Worm (Caenorhabditis elegans) whole organism, young adult: ENCODE data around the gene D1086.12.

Experiments used
- B0261.1 ChIP-seq: sonication (generic microtip); optimal IDR thresholded peaks from 2 replicates; lab custom pipeline; 2016; ENCODE audit warnings: mild to moderate bottlenecking, missing genetic modification characterization, moderate library complexity, missing compliant biosample characterization
- B0336.3 ChIP-seq: fragments of 200-800 bp; sonication (Bioruptor generic); IDR thresholded peaks from 2 replicates; pipeline ENCODE4 v1.3.6; 2022; ENCODE audit warnings: missing genetic modification characterization, missing compliant biosample characterization
- C06A6.2 ChIP-seq: fragments of 200-800 bp; sonication (Bioruptor generic); conservative IDR thresholded peaks from 2 replicates; pipeline ENCODE4 v1.3.6; 2022; ENCODE audit warnings: missing genetic modification characterization, missing compliant biosample characterization
- F22D6.2 ChIP-seq: sonication (generic microtip); optimal IDR thresholded peaks from 2 replicates; lab custom pipeline; 2016; ENCODE audit warnings: mild to moderate bottlenecking, missing genetic modification characterization, missing compliant biosample characterization
- F23B12.7 ChIP-seq: sonication (generic microtip); optimal IDR thresholded peaks from 2 replicates; lab custom pipeline; 2017; ENCODE audit warnings: missing genetic modification characterization, mild to moderate bottlenecking, missing compliant biosample characterization, antibody characterized with exemption, moderate library complexity; ENCODE audit not compliant: insufficient read depth
- F33H1.4 ChIP-seq: fragments of 200-800 bp; sonication (Bioruptor generic); IDR thresholded peaks from 2 replicates; pipeline ENCODE4 v1.3.6; 2022; ENCODE audit warnings: missing genetic modification reagents, missing genetic modification characterization, missing compliant biosample characterization
- F52B5.7 ChIP-seq: sonication (generic microtip); optimal IDR thresholded peaks from 2 replicates; lab custom pipeline; 2016; ENCODE audit warnings: mild to moderate bottlenecking, missing genetic modification characterization, missing compliant biosample characterization
- F55B11.4 ChIP-seq: sonication (generic microtip); optimal IDR thresholded peaks from 2 replicates; lab custom pipeline; 2016; ENCODE audit warnings: missing compliant biosample characterization, missing genetic modification characterization, borderline replicate concordance; ENCODE audit not compliant: insufficient read depth
- K11D2.4 ChIP-seq: fragments of 200-800 bp; sonication (Bioruptor generic); IDR thresholded peaks from 2 replicates; pipeline ENCODE4 v1.3.6; 2022; ENCODE audit warnings: missing genetic modification reagents, missing genetic modification characterization, missing compliant biosample characterization
- T07F8.4 ChIP-seq: sonication (generic microtip); optimal IDR thresholded peaks from 2 replicates; lab custom pipeline; 2016; ENCODE audit warnings: mild to moderate bottlenecking, missing genetic modification characterization, moderate library complexity, missing compliant biosample characterization
- Y95B8A.8 ChIP-seq: fragments of 200-800 bp; sonication (Bioruptor generic); IDR thresholded peaks from 2 replicates; pipeline ENCODE4 v1.3.6; 2022; ENCODE audit warnings: missing genetic modification reagents, missing genetic modification characterization, missing compliant biosample characterization
- akir-1 ChIP-seq: fragments of 200-800 bp; sonication (Bioruptor generic); optimal IDR thresholded peaks from 2 replicates; lab custom pipeline; 2018; ENCODE audit warnings: mild to moderate bottlenecking, missing genetic modification characterization, moderate library complexity, missing compliant biosample characterization
- aptf-2 ChIP-seq: fragments of 200-800 bp; sonication (Bioruptor generic); conservative IDR thresholded peaks from 2 replicates; pipeline ENCODE4 v1.3.6; 2022; ENCODE audit warnings: missing genetic modification reagents, missing genetic modification characterization, missing compliant biosample characterization
- attf-3 ChIP-seq: fragments of 200-800 bp; sonication (Bioruptor generic); conservative IDR thresholded peaks from 2 replicates; pipeline ENCODE4 v1.3.6; 2022; ENCODE audit warnings: missing genetic modification reagents, missing genetic modification characterization, missing compliant biosample characterization
- attf-6 ChIP-seq: fragments of 200-800 bp; sonication (Bioruptor generic); IDR thresholded peaks from 2 replicates; pipeline ENCODE4 v1.3.6; 2022; ENCODE audit warnings: missing genetic modification reagents, missing genetic modification characterization, missing compliant biosample characterization
- cebp-1 ChIP-seq, 2 experiments: fragments of 200-800 bp in 1 of 2; sonication (Bioruptor generic) in 1 of 2; sonication (generic microtip) in 1 of 2; IDR thresholded peaks in 1 of 2; optimal IDR thresholded peaks in 1 of 2; 2 replicates each; pipeline versions ENCODE4 v1.3.6 to Lab custom; 2017 to 2022; ENCODE audit warnings: missing compliant biosample characterization in 2 of 2, missing genetic modification characterization in 2 of 2, mild to moderate bottlenecking in 1 of 2, missing genetic modification reagents in 1 of 2, moderate library complexity in 1 of 2
- cebp-2 ChIP-seq: fragments of 200-800 bp; sonication (Bioruptor generic); IDR thresholded peaks from 2 replicates; pipeline ENCODE4 v1.3.6; 2022; ENCODE audit warnings: missing genetic modification characterization, missing compliant biosample characterization
- ceh-100 ChIP-seq: fragments of 200-800 bp; sonication (Bioruptor generic); IDR thresholded peaks from 2 replicates; pipeline ENCODE4 v1.3.6; 2022; ENCODE audit warnings: missing genetic modification reagents, missing genetic modification characterization, missing compliant biosample characterization
- ceh-58 ChIP-seq: fragments of 200-800 bp; sonication (Bioruptor generic); IDR thresholded peaks from 2 replicates; pipeline ENCODE4 v1.3.6; 2022; ENCODE audit warnings: missing genetic modification characterization, missing compliant biosample characterization
- ceh-91 ChIP-seq: fragments of 200-800 bp; sonication (Bioruptor generic); IDR thresholded peaks from 2 replicates; pipeline ENCODE4 v1.3.6; 2022; ENCODE audit warnings: missing genetic modification reagents, missing genetic modification characterization, missing compliant biosample characterization
- dox-1 ChIP-seq: fragments of 200-800 bp; sonication (Bioruptor generic); IDR thresholded peaks from 2 replicates; pipeline ENCODE4 v1.3.6; 2022; ENCODE audit warnings: missing genetic modification reagents, missing genetic modification characterization, missing compliant biosample characterization
- dpff-1 ChIP-seq: sonication (generic microtip); optimal IDR thresholded peaks from 2 replicates; lab custom pipeline; 2017; ENCODE audit warnings: mild to moderate bottlenecking, missing genetic modification characterization, missing compliant biosample characterization
- dpl-1 ChIP-seq: fragments of 150-350 bp; optimal IDR thresholded peaks from 2 replicates; lab custom pipeline; 2014; ENCODE audit warnings: missing biosample characterization, missing genetic modification reagents, missing genetic modification characterization
- egrh-3 ChIP-seq: fragments of 200-800 bp; sonication (Bioruptor generic); IDR thresholded peaks from 2 replicates; pipeline ENCODE4 v1.3.6; 2022; ENCODE audit warnings: missing genetic modification reagents, missing genetic modification characterization, missing compliant biosample characterization
- ekl-4 ChIP-seq: fragments of 200-800 bp; sonication (Bioruptor generic); IDR thresholded peaks from 2 replicates; pipeline ENCODE4 v1.3.6; 2022; ENCODE audit warnings: missing genetic modification reagents, missing genetic modification characterization, missing compliant biosample characterization
- gei-17 ChIP-seq: fragments of 200-800 bp; sonication (Bioruptor generic); optimal IDR thresholded peaks from 2 replicates; lab custom pipeline; 2018; ENCODE audit warnings: mild to moderate bottlenecking, missing genetic modification characterization, missing compliant biosample characterization
- him-1 ChIP-seq: sonication (generic microtip); optimal IDR thresholded peaks from 2 replicates; lab custom pipeline; 2016; ENCODE audit warnings: missing genotype, missing genetic modification reagents, missing genetic modification characterization, missing compliant biosample characterization
- hlh-12 ChIP-seq: sonication (generic microtip); optimal IDR thresholded peaks from 2 replicates; lab custom pipeline; 2016; ENCODE audit warnings: missing genetic modification characterization, missing compliant biosample characterization
- let-607 ChIP-seq, 2 experiments: fragments of 200-800 bp in 1 of 2; sonication (Bioruptor generic) in 1 of 2; sonication (generic microtip) in 1 of 2; optimal IDR thresholded peaks; 2 replicates each; lab custom pipeline; 2016 to 2018; ENCODE audit warnings: mild to moderate bottlenecking in 2 of 2, missing compliant biosample characterization in 2 of 2, missing genetic modification characterization in 2 of 2, moderate library complexity in 2 of 2, missing genotype in 1 of 2
- lin-26 ChIP-seq: fragments of 200-800 bp; sonication (Bioruptor generic); IDR thresholded peaks from 2 replicates; pipeline ENCODE4 v1.3.6; 2022; ENCODE audit warnings: missing genetic modification reagents, missing genetic modification characterization, missing compliant biosample characterization
- mcd-1 ChIP-seq: fragments of 200-800 bp; sonication (Bioruptor generic); IDR thresholded peaks from 2 replicates; pipeline ENCODE4 v1.3.6; 2022; ENCODE audit warnings: missing genetic modification reagents, missing genetic modification characterization, missing compliant biosample characterization
- mel-28 ChIP-seq: sonication (generic microtip); optimal IDR thresholded peaks from 2 replicates; lab custom pipeline; 2016; ENCODE audit warnings: borderline replicate concordance, mild to moderate bottlenecking, missing genetic modification characterization, missing compliant biosample characterization
- repo-1 ChIP-seq: sonication (generic microtip); optimal IDR thresholded peaks from 2 replicates; lab custom pipeline; 2017; ENCODE audit warnings: mild to moderate bottlenecking, missing genetic modification characterization, missing compliant biosample characterization
- rpc-1 ChIP-seq, 2 experiments: fragments of 150-350 bp in 1 of 2; sonication (generic microtip) in 1 of 2; optimal IDR thresholded peaks; 2 replicates each; lab custom pipeline; 2014 to 2018; ENCODE audit warnings: missing biosample characterization in 1 of 2, missing genetic modification characterization in 1 of 2, missing genetic modification reagents in 1 of 2, missing genotype in 1 of 2
- sdz-38 ChIP-seq: sonication (generic microtip); optimal IDR thresholded peaks from 2 replicates; lab custom pipeline; 2016; ENCODE audit warnings: missing genotype, missing genetic modification characterization, missing compliant biosample characterization
- unc-62 ChIP-seq: fragments of 150-350 bp; optimal IDR thresholded peaks from 2 replicates; lab custom pipeline; 2014; ENCODE audit warnings: missing biosample characterization, missing genetic modification reagents, missing genetic modification characterization
- xnd-1 ChIP-seq: sonication (generic microtip); optimal IDR thresholded peaks from 2 replicates; lab custom pipeline; 2016; ENCODE audit warnings: missing genotype, missing genetic modification reagents, missing genetic modification characterization, missing compliant biosample characterization
- zfh-2 ChIP-seq: fragments of 200-800 bp; sonication (Bioruptor generic); conservative IDR thresholded peaks from 2 replicates; pipeline ENCODE4 v1.3.6; 2022; ENCODE audit warnings: missing genetic modification reagents, missing genetic modification characterization, missing compliant biosample characterization
- ztf-3 ChIP-seq: fragments of 200-800 bp; sonication (Bioruptor generic); optimal IDR thresholded peaks from 2 replicates; lab custom pipeline; 2018; ENCODE audit warnings: mild to moderate bottlenecking, missing genetic modification characterization, missing compliant biosample characterization

Gene D1086.12

DNA sequence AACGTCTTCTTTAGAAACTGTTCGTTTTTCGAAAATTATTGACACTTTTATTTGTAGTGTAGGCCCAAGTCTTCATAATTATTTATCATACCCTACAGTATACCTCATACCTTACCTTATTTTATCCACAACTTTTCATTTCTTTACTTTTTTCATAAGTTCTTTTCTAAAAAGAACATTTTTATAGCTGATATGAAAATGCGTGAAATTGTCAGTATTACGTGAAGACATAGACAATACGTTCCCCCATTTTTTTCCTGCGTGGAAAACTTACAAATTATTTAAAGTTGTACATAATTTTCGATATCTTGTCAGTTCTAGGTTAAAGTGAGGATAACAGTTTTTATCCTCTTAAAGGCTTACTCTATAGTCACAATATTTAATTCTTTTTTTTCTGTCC is 31.1 kb upstream of the D1086.12 start:
- TF ChIP-seq let-607 (tag; optimal IDR thresholded peaks at IDR 0.05; lab: Kevin White, UChicago) (no peak), dox-1 (GFP tag; lab: Robert Waterston, UW) (no peak), K11D2.4 (GFP tag; lab: Robert Waterston, UW) (no peak), cebp-2 (GFP tag; lab: Robert Waterston, UW) (no peak), gei-17 (GFP tag; lab: Kevin White, UChicago) (no peak), akir-1 (GFP tag; lab: Kevin White, UChicago) (no peak), F55B11.4 (tag; lab: Kevin White, UChicago) (no peak), cebp-1 (GFP tag; IDR thresholded peaks at IDR 0.05; lab: Robert Waterston, UW) (no peak), cebp-1 (tag; optimal IDR thresholded peaks at IDR 0.05; lab: Kevin White, UChicago) (no peak), ceh-91 (no peak), B0261.1 (tag; lab: Kevin White, UChicago) (no peak), him-1 (tag; lab: Kevin White, UChicago) (no peak), attf-6 (no peak)

DNA sequence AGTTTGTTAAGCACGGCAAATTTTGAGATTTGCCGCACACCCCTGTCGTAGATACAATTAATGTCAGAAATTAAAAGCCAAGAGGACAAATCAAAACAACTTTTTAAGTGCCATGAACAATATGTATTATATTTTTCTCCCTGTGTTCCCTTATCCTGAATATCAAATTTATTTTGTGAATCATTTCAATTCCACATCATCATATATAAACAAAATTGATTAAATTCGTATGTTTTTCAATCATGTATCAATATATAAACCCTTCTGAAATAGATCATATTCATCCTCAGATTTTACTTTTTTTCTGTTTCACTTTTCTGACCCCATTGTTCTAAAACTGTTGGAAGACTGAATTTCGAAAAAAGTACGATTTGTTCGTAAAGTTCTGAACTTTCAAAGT is 26.8 kb upstream of the D1086.12 start, which contains the start of gene D1086.11:
Gene D1086.11 (plus strand): TSS at position 301 of the 400 bp plus-strand sequence.
- TF ChIP-seq attf-3 (GFP tag; lab: Robert Waterston, UW) = no peak
- no peak for TF ChIP-seq mel-28 (tag; lab: Kevin White, UChicago)
- TF ChIP-seq B0336.3 (GFP tag; lab: Robert Waterston, UW) = no peak
- no peak for TF ChIP-seq lin-26 (GFP tag; lab: Robert Waterston, UW)
- TF ChIP-seq unc-62 = no peak
- TF ChIP-seq ztf-3 (GFP tag; lab: Kevin White, UChicago) = no peak
- no peak for TF ChIP-seq dpff-1 (tag; lab: Kevin White, UChicago)
- no peak for TF ChIP-seq mcd-1 (GFP tag; lab: Robert Waterston, UW)
- TF ChIP-seq sdz-38 = no peak
- TF ChIP-seq hlh-12 (tag; lab: Kevin White, UChicago) = no peak
- TF ChIP-seq xnd-1 (tag; lab: Kevin White, UChicago) = no peak
- TF ChIP-seq aptf-2 = no peak
- TF ChIP-seq dpl-1 (GFP tag; lab: Kevin White, UChicago) = no peak
- TF ChIP-seq ceh-58 (GFP tag; lab: Robert Waterston, UW) = no peak
- no peak for TF ChIP-seq gei-17 (GFP tag; lab: Kevin White, UChicago)
- TF ChIP-seq F23B12.7 (tag; lab: Kevin White, UChicago) = no peak
- no peak for TF ChIP-seq egrh-3 (GFP tag; lab: Robert Waterston, UW)
- TF ChIP-seq F33H1.4 (GFP tag; lab: Robert Waterston, UW) = no peak
- no peak for TF ChIP-seq rpc-1 (optimal IDR thresholded peaks at IDR 0.05; lab: Kevin White, UChicago)
- no peak for TF ChIP-seq rpc-1 (tag; optimal IDR thresholded peaks at IDR 0.05; lab: Kevin White, UChicago)
- TF ChIP-seq F55B11.4 (tag; lab: Kevin White, UChicago) = no peak
- TF ChIP-seq, all 124 proteins: peak for 0

DNA sequence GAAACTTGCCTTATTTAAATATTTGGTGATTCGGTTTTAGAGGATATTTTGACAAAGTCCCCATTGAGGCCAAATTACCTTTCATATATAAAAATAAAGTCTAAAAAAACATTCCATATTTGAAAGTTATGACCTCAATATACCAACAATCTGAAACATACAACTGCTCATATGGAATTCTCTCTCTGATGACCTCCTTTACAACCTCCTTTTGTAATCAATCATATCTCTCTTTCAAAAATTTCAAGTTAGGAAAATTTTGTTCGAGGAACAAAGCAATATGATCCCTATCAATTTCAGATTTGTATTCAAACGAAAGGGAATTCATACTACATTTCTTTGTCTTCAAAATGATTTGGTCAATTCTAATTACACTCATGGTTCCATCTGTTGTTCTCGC is 21.5 kb upstream of the D1086.12 start, which contains the start of gene D1086.6:
Gene D1086.6 (plus strand): TSS at position 301 of the 400 bp plus-strand sequence.
- TF ChIP-seq ceh-100 (GFP tag; lab: Robert Waterston, UW) (no peak), let-607 (tag; optimal IDR thresholded peaks at IDR 0.05; lab: Kevin White, UChicago) (no peak), F22D6.2 (no peak), C06A6.2 (GFP tag; lab: Robert Waterston, UW) (no peak), ekl-4 (GFP tag; lab: Robert Waterston, UW) (no peak), zfh-2 (GFP tag; lab: Robert Waterston, UW) (no peak), him-1 (tag; lab: Kevin White, UChicago) (no peak), repo-1 (tag; lab: Kevin White, UChicago) (no peak), rpc-1 (optimal IDR thresholded peaks at IDR 0.05; lab: Kevin White, UChicago) (no peak), rpc-1 (tag; optimal IDR thresholded peaks at IDR 0.05; lab: Kevin White, UChicago) (no peak), F52B5.7 (tag; lab: Kevin White, UChicago) (no peak), T07F8.4 (tag; lab: Kevin White, UChicago) (no peak), Y95B8A.8 (GFP tag; lab: Robert Waterston, UW) (no peak)
